Fruit fly (Drosophila melanogaster) whole organism, prepupa: ENCODE measurements around the gene CG4582.

Experiments
- Blimp-1 ChIP-seq: fragments of 200-800 bp; sonication (Bioruptor generic); optimal IDR thresholded peaks from 3 replicates; lab custom pipeline; 2017; ENCODE audit warnings: missing biosample characterization, missing genetic modification characterization, mild to moderate bottlenecking, moderate library complexity, missing genetic modification reagents
- CG10631 ChIP-seq: fragments of 200-800 bp; sonication (Bioruptor generic); optimal IDR thresholded peaks from 2 replicates; lab custom pipeline; 2016; ENCODE audit warnings: missing biosample characterization, missing genetic modification characterization
- CG10669 ChIP-seq: fragments of 200-800 bp; sonication (Bioruptor generic); optimal IDR thresholded peaks from 3 replicates; lab custom pipeline; 2018; ENCODE audit warnings: missing biosample characterization, mild to moderate bottlenecking, missing genetic modification characterization, moderate library complexity
- CG11762 ChIP-seq: fragments of 200-800 bp; sonication (Bioruptor generic); optimal IDR thresholded peaks from 3 replicates; lab custom pipeline; 2016; ENCODE audit warnings: missing biosample characterization, missing genetic modification characterization; ENCODE audit not compliant: insufficient read depth
- CG11902 ChIP-seq: fragments of 200-800 bp; sonication (Bioruptor generic); optimal IDR thresholded peaks from 3 replicates; lab custom pipeline; 2016; ENCODE audit warnings: missing biosample characterization, missing genetic modification characterization
- CG1621 ChIP-seq: fragments of 200-800 bp; sonication (Bioruptor generic); optimal IDR thresholded peaks from 3 replicates; lab custom pipeline; 2018; ENCODE audit warnings: missing biosample characterization, mild to moderate bottlenecking, missing genetic modification characterization
- CG16779 ChIP-seq: fragments of 200-800 bp; sonication (Bioruptor generic); optimal IDR thresholded peaks from 3 replicates; lab custom pipeline; 2017; ENCODE audit warnings: missing biosample characterization, mild to moderate bottlenecking, missing genetic modification characterization
- CG3032 ChIP-seq: fragments of 200-800 bp; optimal IDR thresholded peaks from 2 replicates; lab custom pipeline; 2019; ENCODE audit warnings: missing biosample characterization, mild to moderate bottlenecking, missing genetic modification characterization, moderate library complexity
- CG31627 ChIP-seq: fragments of 200-800 bp; sonication (Bioruptor generic); optimal IDR thresholded peaks from 3 replicates; lab custom pipeline; 2016; ENCODE audit warnings: missing biosample characterization, missing genetic modification characterization
- CG3919 ChIP-seq: fragments of 200-800 bp; sonication (Bioruptor generic); optimal IDR thresholded peaks from 3 replicates; lab custom pipeline; 2016; ENCODE audit warnings: missing biosample characterization, missing genetic modification characterization
- CG6163 ChIP-seq: fragments of 200-800 bp; sonication (Bioruptor generic); IDR thresholded peaks from 3 replicates; pipeline ENCODE4 v1.3.6; 2022; ENCODE audit warnings: missing biosample characterization, missing genetic modification characterization
- CG6276 ChIP-seq: fragments of 200-800 bp; sonication (Bioruptor generic); optimal IDR thresholded peaks from 2 replicates; lab custom pipeline; 2017; ENCODE audit warnings: missing biosample characterization, mild to moderate bottlenecking, missing genetic modification characterization
- CG6792 ChIP-seq: fragments of 200-800 bp; sonication (Bioruptor generic); optimal IDR thresholded peaks from 3 replicates; lab custom pipeline; 2016; ENCODE audit warnings: missing biosample characterization, missing genetic modification characterization
- CG7368 ChIP-seq: fragments of 200-800 bp; sonication (Bioruptor generic); optimal IDR thresholded peaks from 3 replicates; lab custom pipeline; 2016; ENCODE audit warnings: missing biosample characterization, missing genetic modification characterization
- CG8119 ChIP-seq: fragments of 200-800 bp; sonication (Bioruptor generic); IDR thresholded peaks from 3 replicates; pipeline ENCODE4 v1.3.6; 2022; ENCODE audit warnings: missing biosample characterization, missing genetic modification characterization
- CG8319 ChIP-seq: fragments of 200-800 bp; sonication (Bioruptor generic); optimal IDR thresholded peaks from 3 replicates; lab custom pipeline; 2016; ENCODE audit warnings: missing biosample characterization, missing genetic modification characterization
- CG8632 ChIP-seq: fragments of 200-800 bp; sonication (Bioruptor generic); optimal IDR thresholded peaks from 3 replicates; lab custom pipeline; 2016; ENCODE audit warnings: missing biosample characterization, missing genetic modification characterization
- Eip75B ChIP-seq: fragments of 200-800 bp; sonication (Bioruptor generic); optimal IDR thresholded peaks from 3 replicates; lab custom pipeline; 2016; ENCODE audit warnings: missing biosample characterization, missing genetic modification characterization
- Eip78C ChIP-seq: fragments of 200-800 bp; sonication (Bioruptor generic); peaks from one replicate; lab custom pipeline; 2016; ENCODE audit warnings: missing biosample characterization, missing genetic modification characterization
- Ets96B ChIP-seq: fragments of 200-800 bp; optimal IDR thresholded peaks from 2 replicates; lab custom pipeline; 2019; ENCODE audit warnings: missing biosample characterization, mild to moderate bottlenecking, missing genetic modification characterization, moderate library complexity
- Gug ChIP-seq: fragments of 200-800 bp; sonication (Bioruptor generic); IDR thresholded peaks from 2 replicates; pipeline ENCODE4 v1.3.6; 2022; ENCODE audit warnings: missing biosample characterization, missing genetic modification characterization
- Hr38 ChIP-seq: sonication (Bioruptor generic); optimal IDR thresholded peaks from 2 replicates; lab custom pipeline; 2016; ENCODE audit warnings: missing biosample characterization, missing genetic modification characterization
- Hr39 ChIP-seq: fragments of 200-800 bp; sonication (Bioruptor generic); optimal IDR thresholded peaks from 2 replicates; lab custom pipeline; 2016; ENCODE audit warnings: missing biosample characterization, missing genetic modification characterization
- Hr4 ChIP-seq: fragments of 200-800 bp; sonication (Bioruptor generic); optimal IDR thresholded peaks from 3 replicates; lab custom pipeline; 2016; ENCODE audit warnings: missing biosample characterization, missing genetic modification characterization
- Met ChIP-seq: fragments of 200-800 bp; sonication (Bioruptor generic); optimal IDR thresholded peaks from 3 replicates; lab custom pipeline; 2016; ENCODE audit warnings: missing biosample characterization, missing genetic modification characterization
- Smox ChIP-seq: fragments of 200-800 bp; sonication (Bioruptor generic); optimal IDR thresholded peaks from 3 replicates; lab custom pipeline; 2016; ENCODE audit warnings: missing biosample characterization, missing genetic modification characterization
- Sox102F ChIP-seq: fragments of 200-800 bp; sonication (Bioruptor generic); optimal IDR thresholded peaks from 2 replicates; lab custom pipeline; 2016; ENCODE audit warnings: missing biosample characterization, mild to moderate bottlenecking, missing genetic modification characterization
- Sox15 ChIP-seq: fragments of 200-800 bp; sonication (Bioruptor generic); optimal IDR thresholded peaks from 3 replicates; lab custom pipeline; 2016; ENCODE audit warnings: missing biosample characterization, missing genetic modification characterization
- achi ChIP-seq: fragments of 200-800 bp; sonication (Bioruptor generic); optimal IDR thresholded peaks from 3 replicates; lab custom pipeline; 2016; ENCODE audit warnings: missing biosample characterization, missing genetic modification characterization
- acj6 ChIP-seq: fragments of 200-800 bp; sonication (Bioruptor generic); optimal IDR thresholded peaks from 3 replicates; lab custom pipeline; 2016; ENCODE audit warnings: missing biosample characterization, missing genetic modification characterization
- cyc ChIP-seq: fragments of 200-800 bp; sonication (Bioruptor generic); optimal IDR thresholded peaks from 3 replicates; lab custom pipeline; 2016; ENCODE audit warnings: missing biosample characterization, missing genetic modification characterization
- dac ChIP-seq: fragments of 200-800 bp; sonication (Bioruptor generic); optimal IDR thresholded peaks from 2 replicates; lab custom pipeline; 2017; ENCODE audit warnings: missing biosample characterization, mild to moderate bottlenecking, missing genetic modification characterization
- dsx ChIP-seq: fragments of 200-800 bp; optimal IDR thresholded peaks from 3 replicates; lab custom pipeline; 2019; ENCODE audit warnings: missing biosample characterization, mild to moderate bottlenecking, missing genetic modification characterization, moderate library complexity; ENCODE audit not compliant: poor library complexity, severe bottlenecking
- eg ChIP-seq: fragments of 200-800 bp; sonication (Bioruptor generic); IDR thresholded peaks from 3 replicates; pipeline ENCODE4 v1.3.6; 2022; ENCODE audit warnings: missing biosample characterization, missing genetic modification characterization
- esn ChIP-seq: fragments of 200-800 bp; sonication (Bioruptor generic); optimal IDR thresholded peaks from 2 replicates; lab custom pipeline; 2016; ENCODE audit warnings: missing biosample characterization, mild to moderate bottlenecking, missing genetic modification characterization, moderate library complexity
- fd59A ChIP-seq: fragments of 200-800 bp; sonication (Bioruptor generic); optimal IDR thresholded peaks from 2 replicates; lab custom pipeline; 2017; ENCODE audit warnings: missing biosample characterization, mild to moderate bottlenecking, missing genetic modification characterization, missing genetic modification reagents
- lz ChIP-seq: fragments of 200-800 bp; sonication (Bioruptor generic); optimal IDR thresholded peaks from 3 replicates; lab custom pipeline; 2016; ENCODE audit warnings: missing biosample characterization, missing genetic modification characterization
- pdm3 ChIP-seq: fragments of 200-800 bp; sonication (Bioruptor generic); optimal IDR thresholded peaks from 3 replicates; lab custom pipeline; 2016; ENCODE audit warnings: missing biosample characterization, missing genetic modification characterization
- salr ChIP-seq, 2 experiments: fragments of 200-800 bp; sonication (Bioruptor generic); optimal IDR thresholded peaks; 3 replicates each; lab custom pipeline; 2016 to 2018; ENCODE audit warnings: missing biosample characterization in 2 of 2, missing genetic modification characterization in 2 of 2, mild to moderate bottlenecking in 1 of 2
- spab ChIP-seq: fragments of 200-800 bp; sonication (Bioruptor generic); optimal IDR thresholded peaks from 2 replicates; lab custom pipeline; 2017; ENCODE audit warnings: missing biosample characterization, mild to moderate bottlenecking, missing genetic modification characterization, missing genetic modification reagents
- ss ChIP-seq, 2 experiments: fragments of 200-800 bp; sonication (Bioruptor generic); optimal IDR thresholded peaks; 2 replicates in 1 of 2; 3 replicates in 1 of 2; lab custom pipeline; 2017 to 2018; ENCODE audit warnings: mild to moderate bottlenecking in 2 of 2, missing biosample characterization in 2 of 2, missing genetic modification characterization in 2 of 2, moderate library complexity in 1 of 2
- svp ChIP-seq: fragments of 200-800 bp; sonication (Bioruptor generic); peaks from one replicate; lab custom pipeline; 2016; ENCODE audit warnings: missing biosample characterization, missing genetic modification characterization
- topi ChIP-seq: fragments of 200-800 bp; sonication (Bioruptor generic); optimal IDR thresholded peaks from 3 replicates; lab custom pipeline; 2016; ENCODE audit warnings: missing biosample characterization, missing genetic modification characterization

CG4582 gene

dm6 chr3R:25583079-25583478 lies at the start of gene CG4582:
Gene CG4582, minus strand, starts transcription at chr3R:25583179.
- TF ChIP-seq Hr38 (no peak), Gug (GFP tag; lab: Robert Waterston, UW) (no peak), eg (GFP tag; lab: Robert Waterston, UW) (no peak), cyc (no peak), dsx (GFP tag; lab: Kevin White, UChicago) (no peak), CG10631 (GFP tag; lab: Kevin White, UChicago) (no peak), CG8632 (GFP tag; lab: Kevin White, UChicago) (no peak), lz (GFP tag; lab: Kevin White, UChicago) (no peak), Ets96B (tag; lab: Kevin White, UChicago) (no peak), CG6163 (GFP tag; lab: Robert Waterston, UW) (no peak), Eip75B (GFP tag; lab: Kevin White, UChicago) (no peak), Hr39 (GFP tag; lab: Kevin White, UChicago) (no peak), svp (GFP tag; lab: Kevin White, UChicago) (no peak), fd59A (GFP tag; lab: Kevin White, UChicago) (no peak), salr (GFP tag; optimal IDR thresholded peaks at IDR 0.05; lab: Kevin White, UChicago) (no peak), CG6276 (no peak), CG16779 (tag; lab: Kevin White, UChicago) (no peak), Hr4 (GFP tag; lab: Kevin White, UChicago) (no peak)
- TF ChIP-seq, all 60 proteins: peak for 0

dm6 chr3R:25631079-25631478 lies 48.1 kb upstream of the CG4582 start:
- TF ChIP-seq fd59A (GFP tag; lab: Kevin White, UChicago): peak; percentile 13
- TF ChIP-seq Eip78C (GFP tag; lab: Kevin White, UChicago): peak; percentile 80
- no peak for TF ChIP-seq CG8119
- TF ChIP-seq CG10669 (GFP tag; lab: Kevin White, UChicago): peak; percentile 19
- peak; percentile 48 for TF ChIP-seq cyc
- peak; percentile 18 for TF ChIP-seq acj6
- no peak for TF ChIP-seq pdm3 (GFP tag; lab: Kevin White, UChicago)
- TF ChIP-seq spab (GFP tag; lab: Kevin White, UChicago): peak; percentile 18
- peak; percentile 43 for TF ChIP-seq Hr39 (GFP tag; lab: Kevin White, UChicago)
- peak; percentile 14 for TF ChIP-seq CG7368 (GFP tag; lab: Kevin White, UChicago)
- peak; percentile 45 for TF ChIP-seq topi
- TF ChIP-seq achi (GFP tag; lab: Kevin White, UChicago): peak; percentile 14
- TF ChIP-seq CG11902: peak; percentile 33
- peak; percentile 47 for TF ChIP-seq CG6792 (GFP tag; lab: Kevin White, UChicago)
- peak; percentile 15 for TF ChIP-seq Ets96B (tag; lab: Kevin White, UChicago)
- TF ChIP-seq esn (GFP tag; lab: Kevin White, UChicago): peak; percentile 55
- TF ChIP-seq Met: peak; percentile 46
- TF ChIP-seq dac: no peak
- TF ChIP-seq dsx (GFP tag; lab: Kevin White, UChicago): no peak
- TF ChIP-seq lz (GFP tag; lab: Kevin White, UChicago): peak; percentile 55
- peak; percentile 55 for TF ChIP-seq svp (GFP tag; lab: Kevin White, UChicago)
- TF ChIP-seq CG8319: no peak
- TF ChIP-seq CG3032 (tag; lab: Kevin White, UChicago): peak; percentile 33
- TF ChIP-seq CG1621 (tag; lab: Kevin White, UChicago): no peak
- peak; percentile 5 to 49 for TF ChIP-seq ss (GFP tag; optimal IDR thresholded peaks at IDR 0.05; lab: Kevin White, UChicago)
- no peak for TF ChIP-seq Blimp-1 (GFP tag; lab: Kevin White, UChicago)
- TF ChIP-seq Smox: peak; percentile 45
- TF ChIP-seq CG11762 (GFP tag; lab: Kevin White, UChicago): peak; percentile 17
- peak; percentile 18 for TF ChIP-seq Sox15 (GFP tag; lab: Kevin White, UChicago)
- TF ChIP-seq CG16779 (tag; lab: Kevin White, UChicago): no peak
- TF ChIP-seq CG31627 (GFP tag; lab: Kevin White, UChicago): peak; percentile 33
- TF ChIP-seq CG6163 (GFP tag; lab: Robert Waterston, UW): peak; percentile 25; the same call in 1 of the 3 replicates
- TF ChIP-seq CG3919 (GFP tag; lab: Kevin White, UChicago): peak; percentile 15
- peak; percentile 37 for TF ChIP-seq Sox102F (GFP tag; lab: Kevin White, UChicago)
- no peak for TF ChIP-seq Eip75B (GFP tag; lab: Kevin White, UChicago)
